Worm (Caenorhabditis elegans) whole organism, midembryonic: ENCODE data around the gene cwf-19L2.

ENCODE experiments used
- cog-1 ChIP-seq: sonication (generic microtip); optimal IDR thresholded peaks from 2 replicates; lab custom pipeline; 2016; ENCODE audit warnings: missing genetic modification characterization, missing compliant biosample characterization
- flt-1 ChIP-seq: fragments of 200-800 bp; sonication (Bioruptor generic); IDR thresholded peaks from 2 replicates; pipeline ENCODE4 v1.3.6; 2022; ENCODE audit warnings: missing genetic modification characterization, missing compliant biosample characterization
- med-1 ChIP-seq: sonication (generic microtip); optimal IDR thresholded peaks from 2 replicates; lab custom pipeline; 2017; ENCODE audit warnings: missing genetic modification characterization, mild to moderate bottlenecking, missing compliant biosample characterization, antibody characterized with exemption, missing genetic modification reagents; ENCODE audit not compliant: insufficient read depth
- tab-1 ChIP-seq: fragments of 200-800 bp; sonication (Bioruptor generic); IDR thresholded peaks from 2 replicates; pipeline ENCODE4 v1.3.6; 2022; ENCODE audit warnings: missing genetic modification characterization, missing compliant biosample characterization
- ztf-23 ChIP-seq: fragments of 200-800 bp; sonication (Bioruptor generic); IDR thresholded peaks from 2 replicates; pipeline ENCODE4 v1.3.6; 2022; ENCODE audit warnings: missing genetic modification reagents, missing genetic modification characterization, missing compliant biosample characterization
- ztf-29 ChIP-seq: fragments of 200-800 bp; sonication (Bioruptor generic); IDR thresholded peaks from 2 replicates; pipeline ENCODE4 v1.3.6; 2022; ENCODE audit warnings: missing genetic modification reagents, missing genetic modification characterization, missing compliant biosample characterization

DNA sequence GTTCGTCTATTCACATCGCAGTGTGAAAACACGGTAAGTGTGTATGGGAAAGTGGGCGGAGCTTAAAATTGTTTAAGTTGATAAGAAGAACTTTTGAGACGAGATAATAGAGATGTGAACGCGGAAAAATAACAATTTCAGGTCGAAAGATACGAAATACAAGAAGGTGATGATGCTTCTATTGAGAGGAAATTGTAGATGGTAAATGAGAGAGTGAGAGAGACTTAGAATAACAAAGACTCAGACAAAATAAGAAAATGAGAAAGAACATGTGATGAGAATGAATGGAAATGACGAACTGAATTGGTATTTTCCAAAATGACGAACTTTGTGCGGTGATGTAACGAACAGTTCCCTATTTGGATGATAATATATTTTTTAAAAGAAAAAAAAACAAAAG, 22.4 kb upstream of the cwf-19L2 start:
- TF ChIP-seq ztf-29 (GFP tag; lab: Robert Waterston, UW) (no peak), cog-1 (tag; lab: Kevin White, UChicago) (no peak), tab-1 (no peak), flt-1 (GFP tag; lab: Robert Waterston, UW) (no peak), ztf-23 (GFP tag; lab: Robert Waterston, UW) (no peak), med-1 (GFP tag; lab: Kevin White, UChicago) (no peak)
